Fruit fly (Drosophila melanogaster): ENCODE measurements around the gene Ku80.
A peak's percentile ranks its signal among the peaks of the same experiment; 100 is the strongest.

Ku80 gene

dm6 chr2L:15770978-15771377 lies at the start of gene Ku80:
Ku80 (minus strand) TSS chr2L:15771159.
- TF ChIP-seq CG32006 (GFP tag; optimal IDR thresholded peaks at IDR 0.05): no peak
- no peak for TF ChIP-seq achi (GFP tag; optimal IDR thresholded peaks at IDR 0.05)
- no peak for TF ChIP-seq Smox (GFP tag; optimal IDR thresholded peaks at IDR 0.05)
- TF ChIP-seq Ets96B (tag; optimal IDR thresholded peaks at IDR 0.05): no peak
- no peak for TF ChIP-seq Hr38 (GFP tag; optimal IDR thresholded peaks at IDR 0.05)
- no peak for TF ChIP-seq topi (GFP tag; optimal IDR thresholded peaks at IDR 0.05)
- TF ChIP-seq OdsH (GFP tag; optimal IDR thresholded peaks at IDR 0.05): no peak
- TF ChIP-seq Eip78C (GFP tag): no peak
- no peak for TF ChIP-seq Sox14 (GFP tag; optimal IDR thresholded peaks at IDR 0.05)
- TF ChIP-seq CG9139 (GFP tag; optimal IDR thresholded peaks at IDR 0.05): no peak
- no peak for TF ChIP-seq esn (GFP tag; optimal IDR thresholded peaks at IDR 0.05)
- no peak for TF ChIP-seq Eip93F (GFP tag; optimal IDR thresholded peaks at IDR 0.05)
- TF ChIP-seq CG11294 (GFP tag; IDR thresholded peaks at IDR 0.05): no peak
- TF ChIP-seq fd85E (GFP tag; optimal IDR thresholded peaks at IDR 0.05): no peak
- no peak for TF ChIP-seq svp (GFP tag)
- no peak for TF ChIP-seq fkh (GFP tag; optimal IDR thresholded peaks at IDR 0.05)
- TF ChIP-seq salr (GFP tag; optimal IDR thresholded peaks at IDR 0.05): no peak
- no peak for TF ChIP-seq Gug (GFP tag; IDR thresholded peaks at IDR 0.05)

dm6 chr2L:15812041-15812440 lies 41.1 kb upstream of the Ku80 start, which contains the start of gene CG42876:
CG42876 (minus strand) TSS chr2L:15812141.
- TF ChIP-seq CG3032 (tag; optimal IDR thresholded peaks at IDR 0.05) (no peak), svp (GFP tag) (peak; percentile 72)

dm6 chr2L:15796300-15796699 lies 25.3 kb upstream of the Ku80 start:
- TF ChIP-seq CG3032 (tag; optimal IDR thresholded peaks at IDR 0.05) (no peak), Blimp-1 (GFP tag; optimal IDR thresholded peaks at IDR 0.05) (no peak), CG6163 (GFP tag; IDR thresholded peaks at IDR 0.05) (no peak), CG9139 (GFP tag; optimal IDR thresholded peaks at IDR 0.05) (no peak)

dm6 chr2L:15783785-15784184 lies 12.8 kb upstream of the Ku80 start, which contains the start of gene t-Grip91:
t-Grip91 (plus strand) TSS chr2L:15784085.
- TF ChIP-seq CG6276 (GFP tag; optimal IDR thresholded peaks at IDR 0.05) (no peak), CG32006 (GFP tag; optimal IDR thresholded peaks at IDR 0.05) (no peak)

- TF ChIP-seq OdsH (GFP tag; optimal IDR thresholded peaks at IDR 0.05) (no peak), CG16779 (tag; optimal IDR thresholded peaks at IDR 0.05) (no peak), CG10631 (GFP tag; optimal IDR thresholded peaks at IDR 0.05) (no peak), Met (GFP tag; optimal IDR thresholded peaks at IDR 0.05) (no peak), CG8119 (GFP tag; IDR thresholded peaks at IDR 0.05) (no peak), achi (GFP tag; optimal IDR thresholded peaks at IDR 0.05) (no peak), CG8319 (GFP tag; optimal IDR thresholded peaks at IDR 0.05) (no peak), CG6276 (GFP tag; optimal IDR thresholded peaks at IDR 0.05) (no peak), eg (GFP tag; IDR thresholded peaks at IDR 0.05) (no peak), CG3919 (GFP tag; optimal IDR thresholded peaks at IDR 0.05) (no peak), ss (GFP tag; optimal IDR thresholded peaks at IDR 0.05) (no peak), dsx (GFP tag; optimal IDR thresholded peaks at IDR 0.05; ENCODE audit: poor library complexity, severe bottlenecking) (no peak), cyc (GFP tag; optimal IDR thresholded peaks at IDR 0.05) (no peak), CG34406 (GFP tag; optimal IDR thresholded peaks at IDR 0.05) (no peak), esn (GFP tag; optimal IDR thresholded peaks at IDR 0.05) (no peak), Hr4 (GFP tag; optimal IDR thresholded peaks at IDR 0.05) (no peak), dac (GFP tag; optimal IDR thresholded peaks at IDR 0.05) (no peak), vri (GFP tag; optimal IDR thresholded peaks at IDR 0.05) (no peak), fd85E (GFP tag; optimal IDR thresholded peaks at IDR 0.05) (no peak)
Observed at dm6 chr2L:15782996-15783395, 12.0 kb upstream of the Ku80 start.

Data from whole organism, prepupa.